Worm (Caenorhabditis elegans) whole organism, mixed stage, embryonic: Measurements from ENCODE around the gene H20J04.4.

Experiments
- blmp-1 ChIP-seq: fragments of 150-350 bp; optimal IDR thresholded peaks from 2 replicates; lab custom pipeline; 2014; ENCODE audit warnings: missing biosample characterization, missing genetic modification characterization
- pha-4 ChIP-seq: fragments of 150-350 bp; optimal IDR thresholded peaks from 2 replicates; lab custom pipeline; 2018; ENCODE audit warnings: missing biosample characterization, missing genetic modification reagents, missing genetic modification characterization
- ztf-11 ChIP-seq: fragments of 150-350 bp; optimal IDR thresholded peaks from 2 replicates; lab custom pipeline; 2014; ENCODE audit warnings: missing biosample characterization, missing genetic modification characterization

DNA sequence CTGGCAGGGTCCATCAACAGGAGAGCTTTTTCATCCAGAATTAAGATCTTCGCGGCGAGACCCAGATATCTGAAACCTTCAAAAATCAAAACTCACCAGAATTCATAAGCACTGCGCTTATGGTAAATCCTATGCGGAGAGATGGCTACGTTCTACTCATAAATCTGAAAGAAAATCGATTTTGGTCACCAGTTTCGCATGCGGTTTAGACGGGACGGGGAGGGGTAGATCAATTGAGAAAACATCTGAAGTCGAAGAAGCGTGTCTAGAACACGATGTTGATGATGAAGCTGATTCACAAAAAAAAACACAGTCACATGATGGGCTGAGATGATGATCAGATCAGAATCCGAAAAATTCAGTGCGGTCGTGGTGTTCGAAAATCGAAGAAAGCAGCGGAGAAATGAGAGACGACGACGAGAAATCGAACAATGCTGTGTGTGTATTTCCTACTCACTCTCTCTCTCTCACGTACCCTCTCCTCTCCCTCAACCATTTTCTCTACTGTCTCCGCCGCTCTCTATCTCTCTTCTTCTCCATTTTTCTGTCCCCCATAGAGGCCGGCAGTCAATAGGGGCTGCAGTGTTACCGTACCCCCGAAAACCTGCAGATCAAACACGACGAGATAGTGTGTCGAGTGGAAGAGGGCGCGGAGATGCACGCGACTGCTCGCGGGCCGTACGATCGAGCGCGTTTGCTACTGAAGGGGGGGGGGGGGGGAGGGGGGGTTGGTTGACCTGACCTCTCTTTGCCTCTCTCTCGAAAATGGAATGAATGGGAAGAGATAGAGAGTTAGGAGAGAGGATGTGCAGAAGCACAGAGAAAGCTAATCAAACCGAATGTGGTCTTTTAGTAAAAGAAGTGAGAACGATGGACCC is 47.7 kb downstream of the H20J04.4 start, which contains the start of gene ntl-2:
- TF ChIP-seq blmp-1 (tag; lab: Kevin White, UChicago) (no peak), ztf-11 (tag; lab: Kevin White, UChicago) (peak; percentile 74), pha-4 (tag; lab: Kevin White, UChicago) (peak; percentile 95)
